Fruit fly (Drosophila melanogaster) whole organism, prepupa: ENCODE data around the gene Nup58.
A peak's percentile ranks its signal among the peaks of the same experiment; 100 is the strongest.

ENCODE experiments used
- Blimp-1 ChIP-seq: fragments of 200-800 bp; sonication (Bioruptor generic); optimal IDR thresholded peaks from 3 replicates; lab custom pipeline; 2017; ENCODE audit warnings: missing biosample characterization, missing genetic modification characterization, mild to moderate bottlenecking, moderate library complexity, missing genetic modification reagents
- CG10631 ChIP-seq: fragments of 200-800 bp; sonication (Bioruptor generic); optimal IDR thresholded peaks from 2 replicates; lab custom pipeline; 2016; ENCODE audit warnings: missing biosample characterization, missing genetic modification characterization
- CG10669 ChIP-seq: fragments of 200-800 bp; sonication (Bioruptor generic); optimal IDR thresholded peaks from 3 replicates; lab custom pipeline; 2018; ENCODE audit warnings: missing biosample characterization, mild to moderate bottlenecking, missing genetic modification characterization, moderate library complexity
- CG11294 ChIP-seq: fragments of 200-800 bp; sonication (Bioruptor generic); IDR thresholded peaks from 2 replicates; pipeline ENCODE4 v1.3.6; 2022; ENCODE audit warnings: missing biosample characterization, missing genetic modification characterization
- CG11762 ChIP-seq: fragments of 200-800 bp; sonication (Bioruptor generic); optimal IDR thresholded peaks from 3 replicates; lab custom pipeline; 2016; ENCODE audit warnings: missing biosample characterization, missing genetic modification characterization; ENCODE audit not compliant: insufficient read depth
- CG1621 ChIP-seq: fragments of 200-800 bp; sonication (Bioruptor generic); optimal IDR thresholded peaks from 3 replicates; lab custom pipeline; 2018; ENCODE audit warnings: missing biosample characterization, mild to moderate bottlenecking, missing genetic modification characterization
- CG16779 ChIP-seq: fragments of 200-800 bp; sonication (Bioruptor generic); optimal IDR thresholded peaks from 3 replicates; lab custom pipeline; 2017; ENCODE audit warnings: missing biosample characterization, mild to moderate bottlenecking, missing genetic modification characterization
- CG3032 ChIP-seq: fragments of 200-800 bp; optimal IDR thresholded peaks from 2 replicates; lab custom pipeline; 2019; ENCODE audit warnings: missing biosample characterization, mild to moderate bottlenecking, missing genetic modification characterization, moderate library complexity
- CG31627 ChIP-seq: fragments of 200-800 bp; sonication (Bioruptor generic); optimal IDR thresholded peaks from 3 replicates; lab custom pipeline; 2016; ENCODE audit warnings: missing biosample characterization, missing genetic modification characterization
- CG32006 ChIP-seq: fragments of 200-800 bp; sonication (Bioruptor generic); optimal IDR thresholded peaks from 3 replicates; lab custom pipeline; 2017; ENCODE audit warnings: missing biosample characterization, mild to moderate bottlenecking, missing genetic modification characterization
- CG3919 ChIP-seq: fragments of 200-800 bp; sonication (Bioruptor generic); optimal IDR thresholded peaks from 3 replicates; lab custom pipeline; 2016; ENCODE audit warnings: missing biosample characterization, missing genetic modification characterization
- CG4318 ChIP-seq: fragments of 200-800 bp; sonication (Bioruptor generic); optimal IDR thresholded peaks from 3 replicates; lab custom pipeline; 2017; ENCODE audit warnings: missing biosample characterization, mild to moderate bottlenecking, missing genetic modification characterization
- CG6163 ChIP-seq: fragments of 200-800 bp; sonication (Bioruptor generic); IDR thresholded peaks from 3 replicates; pipeline ENCODE4 v1.3.6; 2022; ENCODE audit warnings: missing biosample characterization, missing genetic modification characterization
- CG6276 ChIP-seq: fragments of 200-800 bp; sonication (Bioruptor generic); optimal IDR thresholded peaks from 2 replicates; lab custom pipeline; 2017; ENCODE audit warnings: missing biosample characterization, mild to moderate bottlenecking, missing genetic modification characterization
- CG6854 ChIP-seq: fragments of 200-800 bp; sonication (Bioruptor generic); optimal IDR thresholded peaks from 2 replicates; lab custom pipeline; 2017; ENCODE audit warnings: missing biosample characterization, mild to moderate bottlenecking, missing genetic modification characterization
- CG7368 ChIP-seq: fragments of 200-800 bp; sonication (Bioruptor generic); optimal IDR thresholded peaks from 3 replicates; lab custom pipeline; 2016; ENCODE audit warnings: missing biosample characterization, missing genetic modification characterization
- CG8119 ChIP-seq: fragments of 200-800 bp; sonication (Bioruptor generic); IDR thresholded peaks from 3 replicates; pipeline ENCODE4 v1.3.6; 2022; ENCODE audit warnings: missing biosample characterization, missing genetic modification characterization
- Eip78C ChIP-seq: fragments of 200-800 bp; sonication (Bioruptor generic); peaks from one replicate; lab custom pipeline; 2016; ENCODE audit warnings: missing biosample characterization, missing genetic modification characterization
- Ets21C ChIP-seq: fragments of 200-800 bp; sonication (Bioruptor generic); optimal IDR thresholded peaks from 3 replicates; lab custom pipeline; 2016; ENCODE audit warnings: missing biosample characterization, missing genetic modification characterization
- Ets96B ChIP-seq: fragments of 200-800 bp; optimal IDR thresholded peaks from 2 replicates; lab custom pipeline; 2019; ENCODE audit warnings: missing biosample characterization, mild to moderate bottlenecking, missing genetic modification characterization, moderate library complexity
- Gug ChIP-seq: fragments of 200-800 bp; sonication (Bioruptor generic); IDR thresholded peaks from 2 replicates; pipeline ENCODE4 v1.3.6; 2022; ENCODE audit warnings: missing biosample characterization, missing genetic modification characterization
- Hr38 ChIP-seq: sonication (Bioruptor generic); optimal IDR thresholded peaks from 2 replicates; lab custom pipeline; 2016; ENCODE audit warnings: missing biosample characterization, missing genetic modification characterization
- Hr39 ChIP-seq: fragments of 200-800 bp; sonication (Bioruptor generic); optimal IDR thresholded peaks from 2 replicates; lab custom pipeline; 2016; ENCODE audit warnings: missing biosample characterization, missing genetic modification characterization
- Hr4 ChIP-seq: fragments of 200-800 bp; sonication (Bioruptor generic); optimal IDR thresholded peaks from 3 replicates; lab custom pipeline; 2016; ENCODE audit warnings: missing biosample characterization, missing genetic modification characterization
- Smox ChIP-seq: fragments of 200-800 bp; sonication (Bioruptor generic); optimal IDR thresholded peaks from 3 replicates; lab custom pipeline; 2016; ENCODE audit warnings: missing biosample characterization, missing genetic modification characterization
- Sox102F ChIP-seq: fragments of 200-800 bp; sonication (Bioruptor generic); optimal IDR thresholded peaks from 2 replicates; lab custom pipeline; 2016; ENCODE audit warnings: missing biosample characterization, mild to moderate bottlenecking, missing genetic modification characterization
- Sox14 ChIP-seq: fragments of 200-800 bp; sonication (Bioruptor generic); optimal IDR thresholded peaks from 3 replicates; lab custom pipeline; 2016; ENCODE audit warnings: missing biosample characterization, missing genetic modification characterization
- achi ChIP-seq: fragments of 200-800 bp; sonication (Bioruptor generic); optimal IDR thresholded peaks from 3 replicates; lab custom pipeline; 2016; ENCODE audit warnings: missing biosample characterization, missing genetic modification characterization
- cyc ChIP-seq: fragments of 200-800 bp; sonication (Bioruptor generic); optimal IDR thresholded peaks from 3 replicates; lab custom pipeline; 2016; ENCODE audit warnings: missing biosample characterization, missing genetic modification characterization
- dac ChIP-seq: fragments of 200-800 bp; sonication (Bioruptor generic); optimal IDR thresholded peaks from 2 replicates; lab custom pipeline; 2017; ENCODE audit warnings: missing biosample characterization, mild to moderate bottlenecking, missing genetic modification characterization
- dsx ChIP-seq: fragments of 200-800 bp; optimal IDR thresholded peaks from 3 replicates; lab custom pipeline; 2019; ENCODE audit warnings: missing biosample characterization, mild to moderate bottlenecking, missing genetic modification characterization, moderate library complexity; ENCODE audit not compliant: poor library complexity, severe bottlenecking
- eg ChIP-seq: fragments of 200-800 bp; sonication (Bioruptor generic); IDR thresholded peaks from 3 replicates; pipeline ENCODE4 v1.3.6; 2022; ENCODE audit warnings: missing biosample characterization, missing genetic modification characterization
- esn ChIP-seq: fragments of 200-800 bp; sonication (Bioruptor generic); optimal IDR thresholded peaks from 2 replicates; lab custom pipeline; 2016; ENCODE audit warnings: missing biosample characterization, mild to moderate bottlenecking, missing genetic modification characterization, moderate library complexity
- fd59A ChIP-seq: fragments of 200-800 bp; sonication (Bioruptor generic); optimal IDR thresholded peaks from 2 replicates; lab custom pipeline; 2017; ENCODE audit warnings: missing biosample characterization, mild to moderate bottlenecking, missing genetic modification characterization, missing genetic modification reagents
- ss ChIP-seq, 2 experiments: fragments of 200-800 bp; sonication (Bioruptor generic); optimal IDR thresholded peaks; 2 replicates in 1 of 2; 3 replicates in 1 of 2; lab custom pipeline; 2017 to 2018; ENCODE audit warnings: mild to moderate bottlenecking in 2 of 2, missing biosample characterization in 2 of 2, missing genetic modification characterization in 2 of 2, moderate library complexity in 1 of 2
- svp ChIP-seq: fragments of 200-800 bp; sonication (Bioruptor generic); peaks from one replicate; lab custom pipeline; 2016; ENCODE audit warnings: missing biosample characterization, missing genetic modification characterization

The Nup58 gene

DNA sequence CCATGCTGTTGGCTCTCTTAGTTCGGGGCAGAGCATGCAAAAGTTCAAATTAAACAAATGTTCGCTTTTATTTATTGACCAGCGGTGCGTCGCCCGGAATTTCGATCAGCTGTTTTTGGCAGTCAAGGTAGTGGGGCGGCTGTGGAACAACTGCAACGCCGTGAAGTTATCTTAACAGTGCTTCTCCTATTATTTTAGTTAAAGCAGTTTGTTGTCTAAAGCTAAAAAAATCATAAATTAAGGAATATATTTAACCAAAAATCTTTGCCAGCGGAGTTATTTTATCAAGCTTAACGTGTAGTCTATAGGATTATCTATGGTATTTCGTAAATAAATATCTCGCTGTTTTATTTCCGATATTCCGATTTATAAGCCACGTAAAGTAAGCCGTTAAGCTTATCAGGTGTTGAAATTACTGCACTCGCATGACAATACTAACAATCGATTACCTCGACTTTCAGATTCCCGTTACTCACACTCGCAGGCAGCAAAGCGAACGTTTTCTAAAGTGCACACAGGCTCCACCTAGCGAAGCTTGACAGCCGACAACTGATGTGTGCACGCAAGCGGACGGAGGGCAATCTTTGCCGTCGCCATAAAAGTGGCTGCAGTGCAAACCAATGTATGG is 3.6 kb downstream of the Nup58 start, which contains the start of the genes CG6195 and CG31220 (continued):
- no peak for TF ChIP-seq CG6163 (GFP tag; lab: Robert Waterston, UW)
- TF ChIP-seq CG3919 (GFP tag; lab: Kevin White, UChicago): no peak
- TF ChIP-seq CG4318: no peak
- TF ChIP-seq ss (GFP tag; optimal IDR thresholded peaks at IDR 0.05; lab: Kevin White, UChicago): peak in 1 of 2 experiments; percentile 5
- peak; percentile 21 for TF ChIP-seq Hr39 (GFP tag; lab: Kevin White, UChicago)
- TF ChIP-seq CG6854: no peak
- TF ChIP-seq Blimp-1: no peak
- TF ChIP-seq CG16779 (tag; lab: Kevin White, UChicago): no peak
- TF ChIP-seq Hr38 (GFP tag; lab: Kevin White, UChicago): no peak
- TF ChIP-seq Sox14 (GFP tag; lab: Kevin White, UChicago): no peak
- TF ChIP-seq esn (GFP tag; lab: Kevin White, UChicago): peak; percentile 37
- TF ChIP-seq CG10669: no peak
- TF ChIP-seq CG31627 (GFP tag; lab: Kevin White, UChicago): no peak
- no peak for TF ChIP-seq CG6276

DNA sequence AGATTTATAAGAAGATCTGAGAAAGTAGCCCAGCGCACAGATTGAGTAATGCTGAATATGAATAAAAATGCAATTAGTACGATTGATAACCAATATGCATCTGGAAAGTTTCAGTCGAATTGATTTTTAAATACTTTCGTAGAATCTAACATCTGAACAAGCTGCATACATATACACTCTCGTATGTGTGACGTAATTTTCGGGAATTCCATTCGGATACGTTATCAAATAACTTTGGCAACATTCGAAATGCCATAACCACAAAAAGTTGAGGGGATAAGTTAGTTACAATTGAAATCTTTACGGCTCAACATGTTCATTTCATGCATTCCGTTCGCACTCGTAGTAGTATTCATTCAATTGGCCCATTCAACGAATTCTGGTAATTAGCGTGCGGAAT is 5.9 kb downstream of the Nup58 start, which contains the start of gene CG31219:
Gene CG31219, plus strand, starts transcription at position 301 of the 400 bp plus-strand sequence.
- no peak for TF ChIP-seq CG6276
- no peak for TF ChIP-seq CG3032 (tag; lab: Kevin White, UChicago)
- no peak for TF ChIP-seq dsx (GFP tag; lab: Kevin White, UChicago)
- TF ChIP-seq dac (GFP tag; lab: Kevin White, UChicago): no peak
- TF ChIP-seq Ets96B: no peak
- TF ChIP-seq eg: no peak
- TF ChIP-seq cyc (GFP tag; lab: Kevin White, UChicago): no peak
- TF ChIP-seq ss (GFP tag; optimal IDR thresholded peaks at IDR 0.05; lab: Kevin White, UChicago): no peak
- TF ChIP-seq Blimp-1: no peak

DNA sequence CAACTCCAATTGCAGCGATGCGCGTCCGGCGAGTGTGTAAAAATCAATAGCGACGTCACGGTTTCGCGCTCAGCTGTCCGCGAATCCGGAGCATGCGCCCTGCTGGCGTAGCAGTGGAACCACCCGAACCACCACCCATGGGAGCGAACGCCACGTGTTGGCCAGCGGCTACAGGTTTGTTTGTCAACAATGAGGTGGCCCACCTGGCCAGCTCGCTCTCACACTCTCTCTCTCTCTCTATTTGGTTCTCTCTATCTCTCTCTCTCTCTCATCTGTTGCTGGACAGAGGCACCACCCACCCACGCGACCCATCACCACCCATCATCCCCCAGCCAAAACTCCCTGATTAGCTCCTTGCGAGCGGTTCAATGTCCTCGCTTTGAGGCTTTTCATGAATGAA is 11.6 kb downstream of the Nup58 start:
- no peak for TF ChIP-seq CG10669
- no peak for TF ChIP-seq CG31627 (GFP tag; lab: Kevin White, UChicago)
- TF ChIP-seq ss (GFP tag; optimal IDR thresholded peaks at IDR 0.05; lab: Kevin White, UChicago): no peak
- TF ChIP-seq esn (GFP tag; lab: Kevin White, UChicago): no peak
- TF ChIP-seq Ets21C (GFP tag; lab: Kevin White, UChicago): no peak
- no peak for TF ChIP-seq Gug
- no peak for TF ChIP-seq CG32006
- no peak for TF ChIP-seq CG4318
- no peak for TF ChIP-seq achi (GFP tag; lab: Kevin White, UChicago)
- TF ChIP-seq CG7368 (GFP tag; lab: Kevin White, UChicago): peak; percentile 55
- TF ChIP-seq CG16779 (tag; lab: Kevin White, UChicago): no peak
- peak; percentile 52 for TF ChIP-seq Eip78C (GFP tag; lab: Kevin White, UChicago)
- TF ChIP-seq, all 60 proteins: peak for 2

DNA sequence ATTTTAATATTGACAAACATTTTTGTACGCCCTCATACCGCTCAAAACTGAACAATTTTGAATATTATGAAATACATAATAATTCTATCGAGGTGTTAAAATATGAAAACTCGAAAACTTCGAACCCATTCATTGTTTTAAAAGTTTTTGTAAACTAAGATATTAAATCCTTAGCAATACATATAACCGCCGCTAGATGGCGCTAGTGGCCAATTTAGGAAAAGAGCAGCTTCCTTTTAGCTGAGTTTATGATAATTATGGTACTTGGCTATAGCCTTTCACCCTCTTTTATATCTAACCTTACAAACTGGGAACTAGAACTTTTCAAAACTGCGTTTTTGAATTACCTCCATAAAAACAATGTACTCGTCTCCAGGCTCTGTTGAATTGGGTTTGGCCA is 12.4 kb downstream of the Nup58 start:
- TF ChIP-seq CG4318 (no peak), CG6854 (no peak), CG11762 (no peak), Smox (no peak), dsx (GFP tag; lab: Kevin White, UChicago) (no peak)

DNA sequence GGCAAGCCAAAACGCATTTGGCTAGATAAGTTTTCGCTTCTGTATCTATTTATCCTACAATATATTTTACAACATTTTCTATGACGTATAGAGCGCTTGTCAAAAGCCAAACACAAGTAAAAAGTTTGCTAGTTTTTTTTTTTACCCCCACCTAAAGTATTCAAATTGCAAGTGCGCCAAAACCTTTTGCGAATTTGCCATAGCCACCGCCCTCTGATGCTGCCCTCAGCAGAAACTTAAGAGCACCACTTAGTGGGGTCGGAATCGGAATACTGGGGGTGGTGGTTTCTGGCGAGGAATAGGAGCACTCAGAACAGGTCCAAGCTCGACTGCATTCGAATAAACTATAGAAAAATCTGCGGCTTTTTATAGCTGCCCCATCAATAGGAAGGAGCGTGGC is 12.9 kb downstream of the Nup58 start, which contains the start of gene CG6184:
Gene CG6184, minus strand, starts transcription at position 101 of the 400 bp plus-strand sequence.
- TF ChIP-seq Eip78C (GFP tag; lab: Kevin White, UChicago): no peak
- TF ChIP-seq CG6854: no peak

DNA sequence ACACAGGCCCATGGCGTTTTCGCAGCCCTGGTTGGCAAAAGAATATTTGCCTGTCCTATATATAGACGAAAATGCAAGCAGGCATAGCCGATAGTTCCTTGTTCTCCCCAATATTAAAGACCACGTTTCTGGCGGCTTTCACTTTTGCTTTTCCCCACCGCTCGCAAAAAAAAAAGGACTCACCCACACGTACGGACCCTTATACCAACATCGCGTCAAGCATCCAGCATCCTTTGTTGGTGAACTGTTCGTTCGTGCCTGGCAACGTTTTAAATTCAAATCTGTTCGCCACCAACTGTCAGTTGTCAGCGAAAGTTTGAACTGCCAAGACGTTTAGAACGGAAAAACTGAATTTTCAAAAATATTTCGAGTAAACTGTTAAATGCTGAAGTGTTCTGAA is 14.6 kb downstream of the Nup58 start, which contains the start of gene ort:
Gene ort, plus strand, starts transcription at position 301 of the 400 bp plus-strand sequence.
- TF ChIP-seq Hr39 (GFP tag; lab: Kevin White, UChicago) (no peak), CG6276 (no peak), CG11294 (GFP tag; lab: Robert Waterston, UW) (no peak), Hr4 (no peak), svp (no peak), CG8119 (no peak), CG10631 (no peak), fd59A (GFP tag; lab: Kevin White, UChicago) (no peak), achi (GFP tag; lab: Kevin White, UChicago) (no peak), cyc (GFP tag; lab: Kevin White, UChicago) (no peak), CG11762 (no peak), CG3919 (GFP tag; lab: Kevin White, UChicago) (no peak), Sox102F (GFP tag; lab: Kevin White, UChicago) (no peak), esn (GFP tag; lab: Kevin White, UChicago) (no peak), CG1621 (no peak), eg (no peak)
